Worm (Caenorhabditis elegans) whole organism, mixed stage, embryonic: ENCODE data around the gene H40L08.9.

Source experiments
- hlh-1 ChIP-seq: fragments of 150-350 bp; optimal IDR thresholded peaks from 2 replicates; lab custom pipeline; 2014; ENCODE audit warnings: missing biosample characterization, missing genetic modification reagents, missing genetic modification characterization
- lin-13 ChIP-seq: fragments of 150-350 bp; optimal IDR thresholded peaks from 2 replicates; lab custom pipeline; 2014; ENCODE audit warnings: missing biosample characterization, missing genetic modification characterization
- mab-5 ChIP-seq: fragments of 150-350 bp; optimal IDR thresholded peaks from 2 replicates; lab custom pipeline; 2014; ENCODE audit warnings: missing biosample characterization, missing genetic modification characterization
- mls-2 ChIP-seq: sonication (generic microtip); optimal IDR thresholded peaks from 2 replicates; lab custom pipeline; 2016; ENCODE audit warnings: mild to moderate bottlenecking, missing genetic modification characterization, moderate library complexity, missing compliant biosample characterization
- nhr-12 ChIP-seq: fragments of 150-350 bp; optimal IDR thresholded peaks from 2 replicates; lab custom pipeline; 2014; ENCODE audit warnings: missing biosample characterization, missing genetic modification characterization
- nhr-237 ChIP-seq: fragments of 150-350 bp; optimal IDR thresholded peaks from 2 replicates; lab custom pipeline; 2014; ENCODE audit warnings: missing biosample characterization, missing genetic modification characterization
- nhr-28 ChIP-seq: fragments of 150-350 bp; optimal IDR thresholded peaks from 2 replicates; lab custom pipeline; 2014; ENCODE audit warnings: missing biosample characterization, missing genetic modification characterization
- sem-2 ChIP-seq: fragments of 200-800 bp; sonication (Bioruptor generic); optimal IDR thresholded peaks from 2 replicates; lab custom pipeline; 2018; ENCODE audit warnings: mild to moderate bottlenecking, missing genetic modification characterization, missing compliant biosample characterization
- snpc-4 ChIP-seq: fragments of 150-350 bp; optimal IDR thresholded peaks from 2 replicates; lab custom pipeline; 2014; ENCODE audit warnings: missing biosample characterization, missing genetic modification characterization
- sptf-1 ChIP-seq: sonication (generic microtip); optimal IDR thresholded peaks from 2 replicates; lab custom pipeline; 2017; ENCODE audit warnings: mild to moderate bottlenecking, missing genetic modification characterization, moderate library complexity, missing compliant biosample characterization
- ztf-11 ChIP-seq: fragments of 150-350 bp; optimal IDR thresholded peaks from 2 replicates; lab custom pipeline; 2014; ENCODE audit warnings: missing biosample characterization, missing genetic modification characterization

- no peak for TF ChIP-seq nhr-12 (tag; lab: Kevin White, UChicago)
- TF ChIP-seq nhr-237 = no peak
- no peak for TF ChIP-seq hlh-1 (tag; lab: Kevin White, UChicago)
- TF ChIP-seq mab-5 (tag; lab: Kevin White, UChicago) = no peak
- no peak for TF ChIP-seq sem-2 (GFP tag; lab: Kevin White, UChicago)
- no peak for TF ChIP-seq nhr-28 (tag; lab: Kevin White, UChicago)
- TF ChIP-seq sptf-1 = no peak
- no peak for TF ChIP-seq snpc-4 (tag; lab: Kevin White, UChicago)
- no peak for TF ChIP-seq ztf-11 (tag; lab: Kevin White, UChicago)
- no peak for TF ChIP-seq lin-13 (tag; lab: Kevin White, UChicago)
- TF ChIP-seq mls-2 (tag; lab: Kevin White, UChicago) = no peak
These were observed 27.2 kb upstream of the H40L08.9 start for ce11 chrX:15103481-15103880.
